Fruit fly (Drosophila melanogaster) whole organism, adult: ENCODE measurements around the gene SNF4Agamma.

Experiments
- CG11617 ChIP-seq: fragments of 200-800 bp; sonication (Bioruptor generic); optimal IDR thresholded peaks from 2 replicates; lab custom pipeline; 2017; ENCODE audit warnings: mild to moderate bottlenecking, missing biosample characterization, missing genetic modification reagents, missing genetic modification characterization
- CG12768 ChIP-seq: fragments of 200-800 bp; sonication (Bioruptor generic); optimal IDR thresholded peaks from 2 replicates; lab custom pipeline; 2017; ENCODE audit warnings: missing biosample characterization, missing genetic modification characterization, mild to moderate bottlenecking, moderate library complexity, missing genetic modification reagents
- CG14711 ChIP-seq: fragments of 200-800 bp; sonication (Bioruptor generic); optimal IDR thresholded peaks from 2 replicates; lab custom pipeline; 2018; ENCODE audit warnings: missing biosample characterization, mild to moderate bottlenecking, missing genetic modification characterization, moderate library complexity
- CG1620 ChIP-seq: fragments of 200-800 bp; sonication (Bioruptor generic); optimal IDR thresholded peaks from 2 replicates; lab custom pipeline; 2016; ENCODE audit warnings: missing biosample characterization, missing genetic modification characterization
- CG33017 ChIP-seq: fragments of 200-800 bp; sonication (Bioruptor generic); optimal IDR thresholded peaks from 2 replicates; lab custom pipeline; 2018; ENCODE audit warnings: missing biosample characterization, mild to moderate bottlenecking, missing genetic modification characterization, moderate library complexity
- CG5204 ChIP-seq: fragments of 200-800 bp; sonication (Bioruptor generic); optimal IDR thresholded peaks from 2 replicates; lab custom pipeline; 2016; ENCODE audit warnings: missing biosample characterization, missing genetic modification characterization
- CG7045 ChIP-seq: fragments of 200-800 bp; sonication (Bioruptor generic); optimal IDR thresholded peaks from 2 replicates; lab custom pipeline; 2017; ENCODE audit warnings: missing biosample characterization, mild to moderate bottlenecking, missing genetic modification characterization
- CG7101 ChIP-seq: fragments of 200-800 bp; sonication (Bioruptor generic); optimal IDR thresholded peaks from 2 replicates; lab custom pipeline; 2018; ENCODE audit warnings: missing biosample characterization, mild to moderate bottlenecking, missing genetic modification characterization, moderate library complexity
- Clk ChIP-seq: fragments of 200-800 bp; sonication (Bioruptor generic); optimal IDR thresholded peaks from 2 replicates; lab custom pipeline; 2017; ENCODE audit warnings: missing biosample characterization, missing genetic modification characterization
- Crg-1 ChIP-seq: fragments of 200-800 bp; sonication (Bioruptor generic); optimal IDR thresholded peaks from 2 replicates; lab custom pipeline; 2016; ENCODE audit warnings: missing biosample characterization, missing genetic modification characterization
- Hr96 ChIP-seq: fragments of 200-800 bp; sonication (Bioruptor generic); optimal IDR thresholded peaks from 2 replicates; lab custom pipeline; 2016; ENCODE audit warnings: missing biosample characterization, missing genetic modification characterization
- Mnt ChIP-seq: fragments of 200-800 bp; sonication (Bioruptor generic); optimal IDR thresholded peaks from 2 replicates; lab custom pipeline; 2016; ENCODE audit warnings: missing biosample characterization, mild to moderate bottlenecking, missing genetic modification characterization
- bab1 ChIP-seq: fragments of 200-800 bp; sonication (Bioruptor generic); optimal IDR thresholded peaks from 3 replicates; lab custom pipeline; 2019; ENCODE audit warnings: missing biosample characterization, mild to moderate bottlenecking, missing genetic modification characterization, moderate library complexity
- cic ChIP-seq: fragments of 200-800 bp; sonication (Bioruptor generic); optimal IDR thresholded peaks from 2 replicates; lab custom pipeline; 2017; ENCODE audit warnings: missing biosample characterization, mild to moderate bottlenecking, missing genetic modification characterization, moderate library complexity
- cnc ChIP-seq, 2 experiments: fragments of >200 bp; optimal IDR thresholded peaks; 2 replicates each; lab custom pipeline; 2017
- kay ChIP-seq: fragments of 200-800 bp; sonication (Bioruptor generic); peaks from one replicate; lab custom pipeline; 2016; ENCODE audit warnings: missing biosample characterization, missing genetic modification characterization, borderline replicate concordance
- ovo ChIP-seq: fragments of 200-800 bp; sonication (Bioruptor generic); optimal IDR thresholded peaks from 2 replicates; lab custom pipeline; 2016; ENCODE audit warnings: missing biosample characterization, missing genetic modification characterization
- pad ChIP-seq: fragments of 200-800 bp; sonication (Bioruptor generic); optimal IDR thresholded peaks from 3 replicates; lab custom pipeline; 2017; ENCODE audit warnings: missing biosample characterization, missing genetic modification characterization, mild to moderate bottlenecking, moderate library complexity, missing genetic modification reagents
- tj ChIP-seq: fragments of 200-800 bp; sonication (Bioruptor generic); optimal IDR thresholded peaks from 3 replicates; lab custom pipeline; 2017; ENCODE audit warnings: missing biosample characterization, mild to moderate bottlenecking, missing genetic modification characterization, moderate library complexity
- toe ChIP-seq: fragments of 200-800 bp; sonication (Bioruptor generic); optimal IDR thresholded peaks from 2 replicates; lab custom pipeline; 2016; ENCODE audit warnings: missing biosample characterization, missing genetic modification characterization

Gene SNF4Agamma

DNA sequence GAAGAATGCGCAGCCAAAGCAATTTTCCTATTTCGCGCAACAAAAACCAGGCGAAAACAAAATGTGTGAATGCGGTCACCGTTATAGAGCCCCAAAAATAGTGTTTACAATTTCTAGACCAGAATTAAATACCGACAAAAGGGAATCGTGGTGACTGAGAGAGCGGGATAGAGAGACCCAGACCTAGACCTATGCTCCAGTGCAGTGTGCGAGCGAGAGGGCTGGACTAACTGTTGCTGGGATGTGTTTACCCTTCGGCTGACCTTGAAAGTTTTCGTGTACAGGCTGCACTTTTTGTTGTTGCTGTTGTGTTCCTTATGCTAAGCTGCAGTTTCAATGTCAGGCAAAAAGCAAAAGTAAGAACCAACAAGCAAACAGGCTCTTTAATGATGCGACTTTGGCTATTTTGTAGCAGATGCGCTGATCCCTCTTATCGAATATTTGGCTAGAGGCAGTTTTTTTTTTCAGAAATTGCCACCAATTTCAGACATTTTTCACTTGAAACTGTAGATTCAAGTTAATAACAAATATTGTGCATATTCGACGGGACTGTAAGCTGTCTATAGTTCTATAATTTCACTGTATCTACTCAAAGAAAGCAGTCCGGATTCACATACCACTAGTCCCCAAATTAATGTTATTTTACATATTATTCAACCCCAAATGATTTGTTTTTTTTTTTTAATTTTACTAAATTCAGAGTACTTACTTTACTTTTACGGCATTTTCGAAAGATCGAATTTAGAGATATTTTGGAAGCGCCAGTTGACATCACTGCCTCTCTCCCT is 46.3 kb downstream of the SNF4Agamma start:
- TF ChIP-seq CG12768 (no peak), cnc (optimal IDR thresholded peaks at IDR 0.05; lab: Kevin White, UChicago) (no peak), Clk (GFP tag; lab: Kevin White, UChicago) (no peak), CG33017 (tag; lab: Kevin White, UChicago) (no peak), CG1620 (no peak), Hr96 (no peak), Mnt (no peak), toe (GFP tag; lab: Kevin White, UChicago) (no peak), kay (no peak), CG11617 (GFP tag; lab: Kevin White, UChicago) (no peak), CG7101 (no peak), ovo (GFP tag; lab: Kevin White, UChicago) (peak; percentile 62), tj (peak; percentile 6), CG7045 (no peak), Crg-1 (GFP tag; lab: Kevin White, UChicago) (no peak), pad (GFP tag; lab: Kevin White, UChicago) (peak; percentile 77), CG5204 (peak; percentile 20), bab1 (GFP tag; lab: Kevin White, UChicago) (no peak), cic (no peak), CG14711 (tag; lab: Kevin White, UChicago) (no peak)

DNA sequence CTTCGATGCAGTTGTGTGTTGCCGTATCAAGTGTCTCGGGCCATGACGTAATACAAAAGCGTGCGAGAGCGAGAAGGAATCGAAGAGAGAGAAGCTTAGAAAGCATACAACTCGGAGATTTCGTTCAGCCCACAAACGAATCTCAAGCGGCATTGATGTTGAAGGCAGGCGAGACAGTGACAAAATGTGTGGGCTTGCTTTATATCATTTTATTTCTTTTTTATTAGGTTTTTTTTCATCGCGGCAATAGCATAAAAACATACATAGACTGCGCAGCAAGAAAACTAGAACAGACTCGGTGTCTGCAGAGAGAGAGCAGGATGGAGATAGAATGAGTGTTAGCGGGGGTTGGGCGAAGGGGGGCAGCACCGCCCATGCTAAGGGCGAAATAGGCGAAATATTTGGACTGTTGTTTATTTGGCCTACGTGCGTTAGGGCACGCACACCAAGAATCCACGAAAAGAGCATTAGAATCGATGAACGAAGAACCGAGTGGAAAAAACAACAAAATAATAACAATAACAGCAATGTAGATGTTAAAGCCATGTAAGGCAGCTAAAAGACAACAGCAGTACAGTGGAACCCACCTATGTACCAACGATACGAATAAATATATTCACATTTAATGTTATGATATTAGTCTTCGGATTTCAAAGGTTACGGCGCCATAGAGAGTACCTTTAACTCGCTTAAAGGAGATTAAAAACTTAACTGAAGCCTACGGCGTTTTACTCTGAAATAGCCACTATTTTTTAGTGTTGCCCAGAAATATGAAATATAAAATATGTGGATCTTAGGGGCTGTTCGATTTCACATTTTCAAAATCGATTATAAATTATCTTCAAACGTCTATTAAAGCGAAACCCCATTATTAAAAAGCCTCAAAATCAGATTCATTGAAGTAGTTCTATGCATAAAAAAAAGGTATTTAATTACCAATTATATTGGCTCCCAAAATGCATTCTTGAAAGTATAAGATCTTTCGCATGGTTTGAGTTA is 47.2 kb downstream of the SNF4Agamma start:
- TF ChIP-seq bab1 (GFP tag; lab: Kevin White, UChicago) (no peak), CG12768 (no peak), CG7101 (no peak), cnc (optimal IDR thresholded peaks at IDR 0.05; lab: Kevin White, UChicago) (no peak), toe (GFP tag; lab: Kevin White, UChicago) (no peak), CG7045 (no peak), kay (no peak)

DNA sequence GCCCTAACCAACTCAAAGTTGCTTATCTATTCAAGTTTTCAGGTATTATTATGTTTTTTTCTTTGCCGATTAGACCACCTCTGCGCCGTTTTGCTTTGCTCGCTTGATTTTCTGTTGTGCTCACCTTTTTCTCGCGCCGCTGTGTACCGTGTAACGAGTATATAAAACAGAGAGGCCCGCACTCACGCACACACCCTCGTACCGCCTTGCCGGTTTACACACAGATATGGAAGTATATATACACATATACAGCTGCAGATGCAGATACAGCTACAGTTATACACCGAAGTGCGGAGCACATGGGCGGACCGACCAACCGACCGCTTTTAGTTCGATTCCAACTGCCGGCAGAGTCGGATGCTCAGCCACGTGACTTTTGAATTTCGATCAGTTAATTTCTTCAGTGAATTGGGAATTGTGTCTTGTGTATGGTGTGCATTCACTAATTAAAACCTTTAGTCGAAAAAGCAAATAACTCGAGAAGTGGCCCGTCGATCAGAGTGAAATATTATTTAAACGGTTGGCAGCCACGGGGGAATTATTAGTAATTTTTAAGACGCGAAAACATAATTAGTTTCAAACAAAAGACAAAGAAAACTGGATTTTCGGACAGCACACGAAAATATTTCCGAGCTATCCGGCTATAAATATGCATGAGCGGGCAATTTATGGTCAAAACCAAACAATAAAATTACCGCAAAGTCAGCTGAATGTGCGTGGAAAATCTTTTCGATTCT is 48.2 kb downstream of the SNF4Agamma start:
- TF ChIP-seq ovo (GFP tag; lab: Kevin White, UChicago) (peak; percentile 82), CG7045 (peak; percentile 22), CG11617 (GFP tag; lab: Kevin White, UChicago) (peak; percentile 52), CG12768 (peak; percentile 85), CG33017 (tag; lab: Kevin White, UChicago) (peak; percentile 68), bab1 (GFP tag; lab: Kevin White, UChicago) (peak; percentile 64), toe (GFP tag; lab: Kevin White, UChicago) (no peak), pad (GFP tag; lab: Kevin White, UChicago) (peak; percentile 72), CG14711 (tag; lab: Kevin White, UChicago) (peak; percentile 31), Hr96 (peak; percentile 24), cnc (optimal IDR thresholded peaks at IDR 0.05; lab: Kevin White, UChicago) (no peak), cic (peak; percentile 94), CG5204 (no peak), CG1620 (peak; percentile 42), CG7101 (peak; percentile 58), Mnt (peak; percentile 98), Crg-1 (GFP tag; lab: Kevin White, UChicago) (no peak), Clk (GFP tag; lab: Kevin White, UChicago) (no peak), kay (peak; percentile 92), tj (peak; percentile 91)

DNA sequence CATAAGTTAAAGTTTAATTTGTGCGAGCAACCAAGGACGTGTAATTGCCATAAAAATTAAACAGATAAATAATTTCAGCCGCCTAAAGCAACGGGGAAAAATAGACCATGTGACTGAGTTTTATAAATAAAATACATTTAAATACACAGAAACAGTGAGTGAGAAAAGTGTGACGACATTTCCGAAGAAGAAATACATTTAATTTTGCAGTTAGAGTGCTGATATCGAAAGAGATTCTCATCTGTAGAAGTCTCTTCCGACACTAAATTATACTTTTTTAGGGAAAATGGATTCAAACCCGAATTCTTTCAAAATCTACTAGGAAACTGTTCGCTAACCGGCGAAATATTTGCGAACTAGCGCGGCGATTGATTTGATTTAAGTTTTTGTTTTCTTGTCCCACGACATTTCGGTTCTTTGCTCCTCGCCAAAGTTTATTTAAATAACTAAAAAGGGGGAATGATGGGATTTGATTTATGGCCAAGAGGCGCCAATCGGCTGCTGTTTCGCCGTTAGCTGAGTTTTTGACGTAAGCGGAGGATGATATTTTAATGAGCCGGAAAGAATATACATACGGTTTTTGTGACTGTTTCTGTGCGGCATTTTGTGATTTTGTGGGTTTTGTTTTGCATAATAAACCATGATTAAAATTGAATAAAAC is 49.1 kb downstream of the SNF4Agamma start:
- TF ChIP-seq Crg-1 (GFP tag; lab: Kevin White, UChicago) (no peak), bab1 (GFP tag; lab: Kevin White, UChicago) (no peak), cnc (optimal IDR thresholded peaks at IDR 0.05; lab: Kevin White, UChicago) (no peak), CG11617 (GFP tag; lab: Kevin White, UChicago) (no peak), CG7045 (no peak), kay (peak; percentile 33), Clk (GFP tag; lab: Kevin White, UChicago) (no peak), toe (GFP tag; lab: Kevin White, UChicago) (no peak)

DNA sequence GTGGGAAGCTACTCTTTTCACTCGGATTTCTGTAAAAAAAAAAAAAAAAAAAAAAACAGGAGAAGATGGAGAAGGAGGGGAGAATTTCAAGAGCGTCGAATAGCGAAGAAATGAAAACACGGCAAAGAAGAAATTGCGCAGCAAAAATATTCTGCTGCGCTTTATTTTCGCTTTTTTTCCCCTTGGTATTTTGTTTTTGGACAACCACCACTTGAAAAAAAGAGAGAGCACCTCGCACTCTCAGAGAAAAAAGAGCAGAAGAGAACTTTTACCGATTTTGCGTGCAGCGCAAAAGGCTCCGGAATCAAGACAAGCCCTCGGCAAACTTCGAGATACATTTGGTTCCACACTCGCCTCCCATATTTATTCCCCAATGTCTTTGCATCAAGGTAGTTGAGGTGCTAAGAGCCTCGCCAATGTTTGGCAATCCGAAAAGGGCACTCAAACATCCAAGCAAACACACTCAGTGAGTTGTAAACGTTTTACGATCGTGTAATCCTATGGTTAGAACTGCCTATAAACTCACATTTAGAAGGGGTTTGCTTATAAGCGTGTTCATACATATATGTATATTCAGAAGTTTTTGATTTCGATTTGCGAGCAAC is 50.4 kb downstream of the SNF4Agamma start:
- peak; percentile 46 for TF ChIP-seq cic
- TF ChIP-seq pad (GFP tag; lab: Kevin White, UChicago), result peak; percentile 77
- peak; percentile 77 for TF ChIP-seq kay
- TF ChIP-seq tj, result peak; percentile 83
- no peak for TF ChIP-seq Hr96
